Worm (Caenorhabditis elegans) whole organism, L3 larva: ENCODE results near the gene popl-1.

Source experiments
- R02D3.7 ChIP-seq: fragments of 150-350 bp; optimal IDR thresholded peaks from 2 replicates; lab custom pipeline; 2014; ENCODE audit warnings: missing biosample characterization, missing genetic modification characterization
- ZK546.5 ChIP-seq: sonication (generic microtip); optimal IDR thresholded peaks from 2 replicates; lab custom pipeline; 2017; ENCODE audit warnings: missing biosample characterization, missing genetic modification characterization
- aly-2 ChIP-seq: fragments of 150-350 bp; optimal IDR thresholded peaks from 2 replicates; lab custom pipeline; 2014; ENCODE audit warnings: missing biosample characterization, missing genetic modification characterization
- ama-1 ChIP-seq: fragments of 150-350 bp; optimal IDR thresholded peaks from 2 replicates; lab custom pipeline; 2018
- ceh-16 ChIP-seq: sonication (generic microtip); optimal IDR thresholded peaks from 2 replicates; lab custom pipeline; 2017; ENCODE audit warnings: missing biosample characterization, missing genetic modification characterization
- ceh-28 ChIP-seq: fragments of 150-350 bp; optimal IDR thresholded peaks from 2 replicates; lab custom pipeline; 2014; ENCODE audit warnings: missing biosample characterization, missing genetic modification reagents, missing genetic modification characterization
- ceh-82 ChIP-seq: fragments of 150-350 bp; optimal IDR thresholded peaks from 2 replicates; lab custom pipeline; 2014; ENCODE audit warnings: missing biosample characterization, missing genetic modification characterization
- ceh-9 ChIP-seq: sonication (generic microtip); optimal IDR thresholded peaks from 2 replicates; lab custom pipeline; 2018; ENCODE audit warnings: missing biosample characterization, missing genetic modification characterization
- daf-12 ChIP-seq: fragments of 150-350 bp; optimal IDR thresholded peaks from 2 replicates; lab custom pipeline; 2014; ENCODE audit warnings: missing biosample characterization, missing genetic modification reagents, missing genetic modification characterization
- egl-27 ChIP-seq: sonication (generic microtip); optimal IDR thresholded peaks from 4 replicates; lab custom pipeline; 2017; ENCODE audit warnings: missing biosample characterization, missing genetic modification reagents, missing genetic modification characterization
- egl-5 ChIP-seq: fragments of 150-350 bp; optimal IDR thresholded peaks from 2 replicates; lab custom pipeline; 2017; ENCODE audit warnings: missing biosample characterization, missing genetic modification reagents, missing genetic modification characterization, inconsistent platforms
- elt-1 ChIP-seq: fragments of 150-350 bp; optimal IDR thresholded peaks from 2 replicates; lab custom pipeline; 2014; ENCODE audit warnings: missing biosample characterization, missing genetic modification characterization
- elt-2 ChIP-seq: sonication (generic microtip); optimal IDR thresholded peaks from 2 replicates; lab custom pipeline; 2016; ENCODE audit warnings: missing genetic modification reagents, mild to moderate bottlenecking, missing genetic modification characterization, missing compliant biosample characterization
- elt-3 ChIP-seq, 3 experiments: fragments of 150-350 bp in 1 of 3; sonication (generic microtip) in 2 of 3; optimal IDR thresholded peaks; 2 replicates in 2 of 3; 4 replicates in 1 of 3; lab custom pipeline; 2014 to 2017; ENCODE audit warnings: missing biosample characterization in 3 of 3, missing genetic modification characterization in 3 of 3
- eor-1 ChIP-seq, 2 experiments: fragments of 150-350 bp; optimal IDR thresholded peaks; 2 replicates each; lab custom pipeline; 2014 to 2018; ENCODE audit warnings: missing biosample characterization in 2 of 2, missing genetic modification characterization in 2 of 2
- fkh-10 ChIP-seq: sonication (generic microtip); optimal IDR thresholded peaks from 2 replicates; lab custom pipeline; 2017; ENCODE audit warnings: missing biosample characterization, missing genetic modification reagents, missing genetic modification characterization
- fkh-2 ChIP-seq: fragments of 150-350 bp; optimal IDR thresholded peaks from 2 replicates; lab custom pipeline; 2014; ENCODE audit warnings: missing biosample characterization, missing genetic modification reagents, missing genetic modification characterization
- fos-1 ChIP-seq: fragments of 150-350 bp; optimal IDR thresholded peaks from 2 replicates; lab custom pipeline; 2014; ENCODE audit warnings: missing biosample characterization, missing genetic modification characterization
- hmg-11 ChIP-seq: sonication (generic microtip); optimal IDR thresholded peaks from 2 replicates; lab custom pipeline; 2016; ENCODE audit warnings: missing genetic modification characterization, missing compliant biosample characterization
- jun-1 ChIP-seq: fragments of 150-350 bp; optimal IDR thresholded peaks from 2 replicates; lab custom pipeline; 2014; ENCODE audit warnings: missing biosample characterization, missing genetic modification reagents, missing genetic modification characterization
- lin-15B ChIP-seq: fragments of 150-350 bp; optimal IDR thresholded peaks from 2 replicates; lab custom pipeline; 2014; ENCODE audit warnings: missing biosample characterization, missing genetic modification characterization
- lin-39 ChIP-seq: fragments of 150-350 bp; optimal IDR thresholded peaks from 2 replicates; lab custom pipeline; 2018; ENCODE audit warnings: missing biosample characterization, missing genetic modification reagents, missing genetic modification characterization
- lsy-12 ChIP-seq: sonication (generic microtip); optimal IDR thresholded peaks from 2 replicates; lab custom pipeline; 2016; ENCODE audit warnings: mild to moderate bottlenecking, missing genetic modification characterization, missing compliant biosample characterization
- mdl-1 ChIP-seq: fragments of 150-350 bp; optimal IDR thresholded peaks from 2 replicates; lab custom pipeline; 2014; ENCODE audit warnings: missing biosample characterization, missing genetic modification characterization
- mml-1 ChIP-seq: fragments of 150-350 bp; sonication (generic microtip); optimal IDR thresholded peaks from 3 replicates; lab custom pipeline; 2014; ENCODE audit warnings: missing biosample characterization, missing genetic modification characterization
- nfya-1 ChIP-seq: sonication (generic microtip); optimal IDR thresholded peaks from 2 replicates; lab custom pipeline; 2017; ENCODE audit warnings: missing genetic modification characterization, mild to moderate bottlenecking, missing compliant biosample characterization, antibody characterized with exemption, moderate library complexity; ENCODE audit not compliant: insufficient read depth
- nhr-11 ChIP-seq: fragments of 150-350 bp; optimal IDR thresholded peaks from 2 replicates; lab custom pipeline; 2014; ENCODE audit warnings: missing biosample characterization, missing genetic modification characterization
- nhr-12 ChIP-seq: fragments of 150-350 bp; optimal IDR thresholded peaks from 2 replicates; lab custom pipeline; 2014; ENCODE audit warnings: missing biosample characterization, missing genetic modification characterization
- nhr-23 ChIP-seq: fragments of 150-350 bp; optimal IDR thresholded peaks from 2 replicates; lab custom pipeline; 2014; ENCODE audit warnings: missing biosample characterization, missing genetic modification reagents, missing genetic modification characterization
- nhr-237 ChIP-seq: fragments of 150-350 bp; optimal IDR thresholded peaks from 2 replicates; lab custom pipeline; 2014; ENCODE audit warnings: missing biosample characterization, missing genetic modification characterization
- nhr-25 ChIP-seq: sonication (generic microtip); optimal IDR thresholded peaks from 2 replicates; lab custom pipeline; 2017; ENCODE audit warnings: missing biosample characterization, missing genetic modification characterization
- nhr-28 ChIP-seq: fragments of 150-350 bp; optimal IDR thresholded peaks from 2 replicates; lab custom pipeline; 2014; ENCODE audit warnings: missing biosample characterization, missing genetic modification characterization
- nhr-43 ChIP-seq: sonication (generic microtip); optimal IDR thresholded peaks from 2 replicates; lab custom pipeline; 2016; ENCODE audit warnings: mild to moderate bottlenecking, missing genetic modification characterization, missing compliant biosample characterization; ENCODE audit not compliant: poor library complexity, severe bottlenecking
- nhr-67 ChIP-seq: fragments of 150-350 bp; optimal IDR thresholded peaks from 2 replicates; lab custom pipeline; 2014; ENCODE audit warnings: missing biosample characterization, missing genetic modification characterization
- nhr-76 ChIP-seq: fragments of 150-350 bp; sonication (generic microtip); optimal IDR thresholded peaks from 5 replicates; lab custom pipeline; 2014; ENCODE audit warnings: missing biosample characterization, missing genetic modification characterization
- nhr-77 ChIP-seq: fragments of 150-350 bp; optimal IDR thresholded peaks from 2 replicates; lab custom pipeline; 2014; ENCODE audit warnings: missing biosample characterization, missing genetic modification characterization
- pha-4 ChIP-seq: fragments of 150-350 bp; optimal IDR thresholded peaks from 2 replicates; lab custom pipeline; 2014; ENCODE audit warnings: missing biosample characterization, missing genetic modification reagents, missing genetic modification characterization
- pqm-1 ChIP-seq: fragments of 150-350 bp; optimal IDR thresholded peaks from 2 replicates; lab custom pipeline; 2017; ENCODE audit warnings: missing biosample characterization, missing genetic modification characterization, inconsistent platforms
- sea-2 ChIP-seq: fragments of 150-350 bp; sonication (generic microtip); optimal IDR thresholded peaks from 4 replicates; lab custom pipeline; 2014; ENCODE audit warnings: missing biosample characterization, missing genetic modification reagents, missing genetic modification characterization
- skn-1 ChIP-seq: fragments of 150-350 bp; optimal IDR thresholded peaks from 2 replicates; lab custom pipeline; 2014; ENCODE audit warnings: missing biosample characterization, missing genetic modification characterization
- snpc-4 ChIP-seq: fragments of 150-350 bp; optimal IDR thresholded peaks from 2 replicates; lab custom pipeline; 2014; ENCODE audit warnings: missing biosample characterization, missing genetic modification characterization
- tbx-2 ChIP-seq: sonication (generic microtip); optimal IDR thresholded peaks from 2 replicates; lab custom pipeline; 2016; ENCODE audit warnings: mild to moderate bottlenecking, missing genetic modification characterization, missing compliant biosample characterization
- unc-39 ChIP-seq: sonication (generic microtip); optimal IDR thresholded peaks from 4 replicates; lab custom pipeline; 2017; ENCODE audit warnings: missing biosample characterization, missing genetic modification characterization
- unc-62 ChIP-seq: fragments of 150-350 bp; sonication (generic microtip); optimal IDR thresholded peaks from 4 replicates; lab custom pipeline; 2014; ENCODE audit warnings: missing biosample characterization, missing genetic modification reagents, missing genetic modification characterization
- zag-1 ChIP-seq: fragments of 150-350 bp; optimal IDR thresholded peaks from 2 replicates; lab custom pipeline; 2014; ENCODE audit warnings: missing biosample characterization, missing genetic modification characterization
- ztf-11 ChIP-seq: fragments of 150-350 bp; optimal IDR thresholded peaks from 2 replicates; lab custom pipeline; 2014; ENCODE audit warnings: missing biosample characterization, missing genetic modification characterization
- ztf-4 ChIP-seq: fragments of 150-350 bp; optimal IDR thresholded peaks from 2 replicates; lab custom pipeline; 2014; ENCODE audit warnings: missing biosample characterization, missing genetic modification characterization

Gene popl-1

ce11 chrIII:6432939-6433338, 2.2 kb upstream of the popl-1 start, which contains the start of gene vps-16:
Gene vps-16 (plus strand): TSS chrIII:6433239.
- TF ChIP-seq nhr-12 (tag; lab: Kevin White, UChicago): no peak
- no peak for TF ChIP-seq egl-5 (tag; lab: Kevin White, UChicago)
- TF ChIP-seq fkh-2 (tag; lab: Kevin White, UChicago): no peak
- no peak for TF ChIP-seq ceh-9 (tag; lab: Kevin White, UChicago)
- TF ChIP-seq ZK546.5 (tag; lab: Kevin White, UChicago): no peak
- TF ChIP-seq fkh-10 (GFP tag; lab: Kevin White, UChicago): no peak
- TF ChIP-seq sea-2 (GFP tag; lab: Kevin White, UChicago): no peak
- no peak for TF ChIP-seq hmg-11
- TF ChIP-seq ztf-11 (tag; lab: Kevin White, UChicago): no peak
- TF ChIP-seq ztf-4 (tag; lab: Kevin White, UChicago): no peak
- TF ChIP-seq lin-39 (tag; lab: Kevin White, UChicago): no peak
- TF ChIP-seq fos-1: no peak
- no peak for TF ChIP-seq egl-27 (tag; lab: Kevin White, UChicago)
- no peak for TF ChIP-seq nhr-28 (tag; lab: Kevin White, UChicago)
- no peak for TF ChIP-seq lin-15B (tag; lab: Kevin White, UChicago)
- TF ChIP-seq nhr-11 (tag; lab: Kevin White, UChicago): no peak
- no peak for TF ChIP-seq zag-1 (tag; lab: Kevin White, UChicago)
- TF ChIP-seq mdl-1: no peak
- no peak for TF ChIP-seq ceh-28 (tag; lab: Kevin White, UChicago)
- TF ChIP-seq, all 47 proteins: peak for 0

- TF ChIP-seq lsy-12 (peak; percentile 14), ztf-4 (tag; lab: Kevin White, UChicago) (no peak), ceh-82 (no peak), nhr-77 (tag; lab: Kevin White, UChicago) (no peak), nhr-12 (tag; lab: Kevin White, UChicago) (no peak), sea-2 (GFP tag; lab: Kevin White, UChicago) (no peak), ama-1 (peak; percentile 1), fkh-10 (GFP tag; lab: Kevin White, UChicago) (peak; percentile 37), nhr-28 (tag; lab: Kevin White, UChicago) (no peak), lin-15B (tag; lab: Kevin White, UChicago) (peak; percentile 89), R02D3.7 (tag; lab: Kevin White, UChicago) (peak; percentile 32), nhr-11 (tag; lab: Kevin White, UChicago) (peak; percentile 14), pqm-1 (peak; percentile 44), nhr-67 (tag; lab: Kevin White, UChicago) (no peak), skn-1 (tag; lab: Kevin White, UChicago) (peak; percentile 67), hmg-11 (peak; percentile 69), nhr-76 (tag; lab: Kevin White, UChicago) (no peak), ceh-28 (tag; lab: Kevin White, UChicago) (peak; percentile 59), nfya-1 (no peak), eor-1 (tag; optimal IDR thresholded peaks at IDR 0.05; lab: Kevin White, UChicago) (no peak), pha-4 (no peak), nhr-23 (tag; lab: Kevin White, UChicago) (peak; percentile 73), elt-2 (tag; lab: Kevin White, UChicago) (peak; percentile 33), jun-1 (no peak), ztf-11 (tag; lab: Kevin White, UChicago) (no peak), ZK546.5 (tag; lab: Kevin White, UChicago) (no peak), zag-1 (tag; lab: Kevin White, UChicago) (no peak), daf-12 (no peak), unc-62 (no peak), fkh-2 (tag; lab: Kevin White, UChicago) (no peak), elt-3 (tag; optimal IDR thresholded peaks at IDR 0.05; lab: Kevin White, UChicago) (no peak), mdl-1 (no peak), egl-27 (tag; lab: Kevin White, UChicago) (no peak), lin-39 (tag; lab: Kevin White, UChicago) (peak; percentile 72), ceh-16 (tag; lab: Kevin White, UChicago) (no peak), snpc-4 (tag; lab: Kevin White, UChicago) (no peak), elt-1 (no peak), nhr-25 (tag; lab: Kevin White, UChicago) (peak; percentile 50), nhr-237 (tag; lab: Kevin White, UChicago) (no peak), mml-1 (no peak), tbx-2 (tag; lab: Kevin White, UChicago) (no peak), nhr-43 (tag; lab: Kevin White, UChicago) (no peak), fos-1 (no peak), egl-5 (tag; lab: Kevin White, UChicago) (peak; percentile 74), aly-2 (no peak), unc-39 (tag; lab: Kevin White, UChicago) (no peak), ceh-9 (tag; lab: Kevin White, UChicago) (no peak)
These were observed 1.1 kb upstream of the popl-1 start, which contains the start of the genes mrps-17 and txdc-9 for ce11 chrIII:6431766-6432228. Gene mrps-17 (minus strand): TSS chrIII:6431798. Gene txdc-9 (plus strand): TSS chrIII:6432178.
